Worm (Caenorhabditis elegans) whole organism, mixed stage, embryonic: Measurements from ENCODE around the gene cyb-2.1.

Experiments
- ceh-83 ChIP-seq: fragments of 200-800 bp; sonication (Bioruptor generic); optimal IDR thresholded peaks from 2 replicates; lab custom pipeline; 2018; ENCODE audit warnings: mild to moderate bottlenecking, missing genetic modification characterization, missing compliant biosample characterization
- mab-5 ChIP-seq: fragments of 150-350 bp; optimal IDR thresholded peaks from 2 replicates; lab custom pipeline; 2014; ENCODE audit warnings: missing biosample characterization, missing genetic modification characterization
- nhr-12 ChIP-seq: fragments of 150-350 bp; optimal IDR thresholded peaks from 2 replicates; lab custom pipeline; 2014; ENCODE audit warnings: missing biosample characterization, missing genetic modification characterization
- sem-2 ChIP-seq: fragments of 200-800 bp; sonication (Bioruptor generic); optimal IDR thresholded peaks from 2 replicates; lab custom pipeline; 2018; ENCODE audit warnings: mild to moderate bottlenecking, missing genetic modification characterization, missing compliant biosample characterization
- unc-62 ChIP-seq: fragments of 150-350 bp; optimal IDR thresholded peaks from 2 replicates; lab custom pipeline; 2014; ENCODE audit warnings: missing biosample characterization, missing genetic modification reagents, missing genetic modification characterization
- ztf-11 ChIP-seq: fragments of 150-350 bp; optimal IDR thresholded peaks from 2 replicates; lab custom pipeline; 2014; ENCODE audit warnings: missing biosample characterization, missing genetic modification characterization

DNA sequence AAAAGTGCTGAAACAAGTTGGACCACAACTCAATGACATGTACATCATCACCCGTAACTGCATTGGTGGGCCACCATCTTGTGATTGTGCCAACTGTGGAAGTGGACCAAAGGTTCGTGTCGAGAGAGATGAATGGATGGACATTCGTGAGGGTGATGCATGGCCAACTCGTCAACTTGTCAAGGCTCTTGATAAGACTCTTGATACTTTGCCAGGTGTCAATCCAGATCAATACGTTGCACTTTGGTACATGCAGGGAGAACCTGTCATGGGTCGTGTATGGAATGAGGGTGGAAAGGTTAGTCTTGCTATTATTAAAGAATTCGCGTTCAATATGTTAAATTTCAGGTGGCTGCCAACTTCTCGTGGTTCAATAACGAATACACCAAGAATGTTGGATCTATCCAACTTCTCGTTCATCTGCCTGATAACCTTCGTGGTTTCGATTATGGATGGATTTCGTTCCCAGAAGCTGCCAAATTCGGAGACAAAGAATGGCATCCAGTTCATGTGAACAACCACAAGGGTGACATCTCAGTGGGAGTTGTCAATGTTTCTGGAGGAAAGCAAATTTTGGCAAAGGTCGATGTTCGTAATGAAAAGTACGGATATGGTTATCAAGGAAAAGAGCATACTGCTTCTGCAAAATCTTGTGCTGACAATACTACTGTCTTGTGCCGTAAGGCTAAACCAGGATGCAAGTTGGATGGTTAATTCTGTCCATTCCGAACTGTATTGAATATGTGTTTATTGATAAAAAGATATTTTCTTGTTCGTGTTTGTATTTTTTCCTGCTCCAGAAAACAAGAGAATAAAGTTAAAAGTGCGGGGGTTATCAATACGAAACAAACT lies 35.2 kb upstream of the cyb-2.1 start:
- TF ChIP-seq nhr-12 (no peak), ceh-83 (GFP tag; lab: Kevin White, UChicago) (no peak), ztf-11 (tag; lab: Kevin White, UChicago) (no peak), sem-2 (no peak), mab-5 (no peak), unc-62 (GFP tag; lab: Kevin White, UChicago) (no peak)
